Worm (Caenorhabditis elegans): ENCODE results near the gene ani-1.

Gene ani-1

ce11 chrIII:12399709-12400108, 53.5 kb downstream of the ani-1 start (continued):
- peak; percentile 15 for TF ChIP-seq him-1 (tag; optimal IDR thresholded peaks at IDR 0.05)
- 0 out of 2 replicates have a peak, but pooled peaks have one; percentile 18 for TF ChIP-seq Y79H2A.3 (GFP tag; conservative IDR thresholded peaks at IDR 0.05)
- no peak for TF ChIP-seq mel-28 (tag; optimal IDR thresholded peaks at IDR 0.05; ENCODE audit: borderline replicate concordance)
- TF ChIP-seq F39B2.1 (GFP tag; IDR thresholded peaks at IDR 0.05), result no peak
- TF ChIP-seq zim-3 (tag; optimal IDR thresholded peaks at IDR 0.05), result peak; percentile 7
- no peak for TF ChIP-seq sea-2 (GFP tag; IDR thresholded peaks at IDR 0.05)
- TF ChIP-seq tlf-1 (GFP tag; optimal IDR thresholded peaks at IDR 0.05), result no peak
- no peak for TF ChIP-seq ztf-28 (GFP tag; IDR thresholded peaks at IDR 0.05)
- TF ChIP-seq hmg-20 (GFP tag; IDR thresholded peaks at IDR 0.05), result peak; percentile 50; the same call in 1 of the 2 replicates
- TF ChIP-seq lin-54 (GFP tag; optimal IDR thresholded peaks at IDR 0.05), result peak; percentile 23
- peak; percentile 1 for TF ChIP-seq F52B5.7 (tag; optimal IDR thresholded peaks at IDR 0.05)
- TF ChIP-seq madf-3 (GFP tag; IDR thresholded peaks at IDR 0.05), result no peak
- peak; percentile 55 for TF ChIP-seq chd-7 (tag; optimal IDR thresholded peaks at IDR 0.05)

ce11 chrIII:12398468-12398867, 54.7 kb downstream of the ani-1 start:
- TF ChIP-seq ztf-28 (GFP tag; IDR thresholded peaks at IDR 0.05) (0 out of 2 replicates have a peak, but pooled peaks have one; percentile 46), lin-40 (tag; optimal IDR thresholded peaks at IDR 0.05) (no peak), madf-6 (GFP tag; IDR thresholded peaks at IDR 0.05) (0 out of 2 replicates have a peak, but pooled peaks have one; percentile 9), nfyb-1 (GFP tag; IDR thresholded peaks at IDR 0.05) (0 out of 2 replicates have a peak, but pooled peaks have one; percentile 34), aptf-2 (GFP tag; conservative IDR thresholded peaks at IDR 0.05) (no peak), B0336.3 (GFP tag; IDR thresholded peaks at IDR 0.05) (0 out of 2 replicates have a peak, but pooled peaks have one; percentile 14)

Data from whole organism, young adult.